Worm (Caenorhabditis elegans): Measurements from ENCODE around the gene C03B1.7.

The C03B1.7 gene

DNA sequence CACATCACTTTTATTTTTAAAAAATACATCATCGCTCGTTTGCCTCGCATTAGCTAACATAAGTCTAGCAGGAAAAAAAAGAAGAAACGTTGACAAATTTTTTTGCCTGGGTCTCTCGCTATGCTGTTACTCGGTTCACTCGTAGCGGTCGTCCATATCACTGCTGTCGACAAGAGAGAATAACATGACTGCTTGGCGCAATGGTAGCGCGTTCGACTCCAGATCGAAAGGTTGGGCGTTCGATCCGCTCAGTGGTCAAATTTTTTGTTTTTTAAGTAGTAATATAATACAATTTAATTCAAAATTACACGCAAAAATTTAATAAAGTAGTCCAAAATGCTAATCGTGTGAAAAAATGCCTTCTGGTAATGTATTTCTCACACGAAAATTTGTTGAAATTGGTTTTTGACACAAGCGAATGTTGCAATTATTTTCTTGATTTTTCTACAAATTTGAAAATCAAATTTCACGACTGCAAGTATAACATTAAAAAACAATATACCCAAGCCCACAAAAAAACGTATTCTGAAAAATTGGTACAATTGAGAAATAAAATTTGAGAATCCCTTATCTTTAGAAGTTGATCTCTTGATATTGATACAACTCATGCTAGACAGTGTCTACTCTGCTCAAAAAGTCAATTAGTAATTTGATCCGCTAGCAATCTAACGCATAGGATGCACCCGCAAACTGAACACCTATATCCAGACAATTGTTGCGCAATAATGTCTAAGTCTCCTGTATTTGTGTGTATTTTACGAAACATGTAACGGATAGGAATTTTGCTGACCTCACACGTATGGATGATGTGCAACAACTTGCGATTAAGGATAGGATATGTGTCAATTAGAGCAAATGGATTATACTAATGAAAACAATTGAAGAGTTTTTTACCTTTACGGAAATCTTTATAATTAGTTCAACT, 29.8 kb downstream of the C03B1.7 start (continued):
- TF ChIP-seq K09A11.1 (tag; optimal IDR thresholded peaks at IDR 0.05; ENCODE audit: insufficient read depth) (no peak), fkh-10 (GFP tag; optimal IDR thresholded peaks at IDR 0.05) (no peak), elt-4 (tag; optimal IDR thresholded peaks at IDR 0.05) (no peak), Y22D7AL.16 (tag; optimal IDR thresholded peaks at IDR 0.05) (peak; percentile 62), unc-3 (GFP tag; conservative IDR thresholded peaks at IDR 0.05) (peak; percentile 77), unc-3 (tag; optimal IDR thresholded peaks at IDR 0.05) (no peak), K02D7.2 (tag; optimal IDR thresholded peaks at IDR 0.05) (peak; percentile 29), ceh-14 (tag; optimal IDR thresholded peaks at IDR 0.05) (peak; percentile 81), mec-3 (tag; optimal IDR thresholded peaks at IDR 0.05; ENCODE audit: borderline replicate concordance) (no peak), nhr-11 (tag; optimal IDR thresholded peaks at IDR 0.05) (no peak), che-1 (tag; optimal IDR thresholded peaks at IDR 0.05) (peak; percentile 80), ceh-19 (GFP tag; optimal IDR thresholded peaks at IDR 0.05) (peak; percentile 72), hlh-30 (tag; optimal IDR thresholded peaks at IDR 0.05; ENCODE audit: insufficient read depth) (no peak), ztf-16 (tag; optimal IDR thresholded peaks at IDR 0.05) (peak; percentile 61), hlh-8 (tag; optimal IDR thresholded peaks at IDR 0.05) (peak; percentile 59), nhr-232 (tag; optimal IDR thresholded peaks at IDR 0.05) (peak; percentile 45), ceh-6 (GFP tag; optimal IDR thresholded peaks at IDR 0.05) (peak; percentile 70), ceh-34 (tag; optimal IDR thresholded peaks at IDR 0.05) (no peak), zip-5 (tag; optimal IDR thresholded peaks at IDR 0.05) (peak; percentile 49), tbx-2 (tag; optimal IDR thresholded peaks at IDR 0.05) (peak; percentile 49), odd-2 (tag; optimal IDR thresholded peaks at IDR 0.05) (no peak), madf-2 (tag; optimal IDR thresholded peaks at IDR 0.05) (peak; percentile 47), lin-11 (tag; optimal IDR thresholded peaks at IDR 0.05) (peak; percentile 70), T23F11.4 (GFP tag; optimal IDR thresholded peaks at IDR 0.05) (peak; percentile 49), npax-4 (tag; optimal IDR thresholded peaks at IDR 0.05) (peak; percentile 12), hlh-6 (tag; optimal IDR thresholded peaks at IDR 0.05) (no peak), C08G9.2 (tag; optimal IDR thresholded peaks at IDR 0.05) (peak; percentile 1), sox-2 (GFP tag; IDR thresholded peaks at IDR 0.05) (peak; percentile 68), dmd-4 (tag; optimal IDR thresholded peaks at IDR 0.05; ENCODE audit: borderline replicate concordance) (peak; percentile 50), pat-9 (tag; optimal IDR thresholded peaks at IDR 0.05) (peak; percentile 68), sox-4 (tag; optimal IDR thresholded peaks at IDR 0.05) (peak; percentile 77), lim-6 (tag; optimal IDR thresholded peaks at IDR 0.05) (no peak), ref-2 (tag; optimal IDR thresholded peaks at IDR 0.05) (peak; percentile 48), syd-9 (tag; optimal IDR thresholded peaks at IDR 0.05) (peak; percentile 9), ceh-9 (tag; optimal IDR thresholded peaks at IDR 0.05) (peak; percentile 42), ceh-18 (tag; optimal IDR thresholded peaks at IDR 0.05) (peak; percentile 5), rnt-1 (tag; optimal IDR thresholded peaks at IDR 0.05) (peak; percentile 7)

DNA sequence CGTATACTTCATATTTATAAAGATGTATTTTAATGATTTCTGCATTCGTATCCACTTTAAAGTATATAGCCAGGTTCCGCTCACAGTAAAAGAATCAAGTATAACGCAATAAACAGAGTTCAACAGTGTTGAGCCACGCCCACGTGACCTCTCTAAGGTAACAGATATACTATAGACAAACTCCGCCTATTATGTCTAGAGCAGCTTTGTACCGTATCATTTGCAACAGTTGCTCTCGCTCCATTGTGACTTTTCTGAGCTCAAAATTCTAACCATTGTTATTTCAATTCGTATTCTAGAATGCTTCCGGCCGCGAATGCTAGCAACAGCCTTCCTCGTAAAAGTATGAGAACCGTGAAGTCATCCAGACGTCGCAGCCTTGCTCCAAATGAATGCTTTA, 31.7 kb downstream of the C03B1.7 start, which contains the start of gene C03B1.17:
TSS of gene C03B1.17 (plus strand) at position 301 of the 400 bp plus-strand sequence.
- no peak for TF ChIP-seq ceh-48 (tag; optimal IDR thresholded peaks at IDR 0.05)
- TF ChIP-seq K02D7.2 (tag; optimal IDR thresholded peaks at IDR 0.05): no peak
- no peak for TF ChIP-seq eyg-1 (tag; optimal IDR thresholded peaks at IDR 0.05)
- no peak for TF ChIP-seq hlh-30 (tag; optimal IDR thresholded peaks at IDR 0.05; ENCODE audit: insufficient read depth)
- no peak for TF ChIP-seq pag-3 (tag; optimal IDR thresholded peaks at IDR 0.05; ENCODE audit: borderline replicate concordance)
- no peak for TF ChIP-seq pat-9 (tag; optimal IDR thresholded peaks at IDR 0.05)
- no peak for TF ChIP-seq ceh-31 (tag; optimal IDR thresholded peaks at IDR 0.05)
- TF ChIP-seq tbx-7 (tag; optimal IDR thresholded peaks at IDR 0.05): no peak
- no peak for TF ChIP-seq fkh-6 (tag; optimal IDR thresholded peaks at IDR 0.05)
- no peak for TF ChIP-seq nfya-1 (tag; optimal IDR thresholded peaks at IDR 0.05)
- no peak for TF ChIP-seq unc-55 (GFP tag; optimal IDR thresholded peaks at IDR 0.05)
- no peak for TF ChIP-seq lim-6 (tag; optimal IDR thresholded peaks at IDR 0.05)
- no peak for TF ChIP-seq hlh-13 (GFP tag; optimal IDR thresholded peaks at IDR 0.05)
- TF ChIP-seq ceh-22 (tag; optimal IDR thresholded peaks at IDR 0.05): no peak
- TF ChIP-seq ceh-45 (GFP tag; IDR thresholded peaks at IDR 0.05): no peak
- TF ChIP-seq dve-1 (tag; optimal IDR thresholded peaks at IDR 0.05): no peak
- no peak for TF ChIP-seq ceh-9 (tag; optimal IDR thresholded peaks at IDR 0.05)
